Fruit fly (Drosophila melanogaster) Kc167 (cell line): ENCODE measurements around the gene Art8.

Experiments
- Myc ChIP-seq: fragments of >200 bp; optimal IDR thresholded peaks from 2 replicates; lab custom pipeline; 2017; ENCODE audit warnings: missing external identifiers
- Sin3A ChIP-seq: fragments of >200 bp; optimal IDR thresholded peaks from 2 replicates; lab custom pipeline; 2018; ENCODE audit warnings: missing external identifiers
- h ChIP-seq: fragments of >200 bp; optimal IDR thresholded peaks from 3 replicates; lab custom pipeline; 2018; ENCODE audit warnings: missing external identifiers
- insv ChIP-seq: fragments of >200 bp; optimal IDR thresholded peaks from 3 replicates; lab custom pipeline; 2018; ENCODE audit warnings: missing external identifiers
- psq ChIP-seq: fragments of >200 bp; optimal IDR thresholded peaks from 2 replicates; lab custom pipeline; 2017; ENCODE audit warnings: missing external identifiers
- ttk ChIP-seq: sonication (Bioruptor generic); optimal IDR thresholded peaks from 2 replicates; lab custom pipeline; 2017; ENCODE audit warnings: missing external identifiers

DNA sequence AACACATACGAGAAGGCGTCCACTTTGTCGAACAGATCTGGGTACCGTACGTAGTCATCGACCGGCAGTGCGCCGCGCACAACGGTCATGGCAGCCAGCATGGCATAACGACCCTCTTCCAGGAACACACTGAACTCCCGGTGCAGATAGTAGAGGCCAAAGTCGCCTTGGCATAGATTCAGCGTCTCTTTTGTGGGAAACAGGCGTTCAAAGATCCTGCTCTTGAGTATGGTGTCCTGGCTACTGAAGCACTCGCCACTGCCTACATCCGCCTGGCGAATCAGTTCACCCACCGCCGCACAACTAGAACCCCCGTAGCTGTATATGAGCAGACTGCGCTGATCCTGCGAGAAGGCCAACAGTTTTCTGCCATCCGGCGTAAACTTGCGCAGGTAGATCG, 36.2 kb downstream of the Art8 start:
- TF ChIP-seq h (lab: Kevin White, UChicago) = no peak
- TF ChIP-seq Myc (lab: Kevin White, UChicago) = no peak
- no peak for TF ChIP-seq psq (lab: Kevin White, UChicago)
- no peak for TF ChIP-seq insv (lab: Kevin White, UChicago)
- TF ChIP-seq ttk (lab: Kevin White, UChicago) = no peak
- TF ChIP-seq Sin3A (lab: Kevin White, UChicago) = no peak
